Worm (Caenorhabditis elegans) whole organism, L4 larva: ENCODE measurements around the gene lron-13.

Experiments used
- F44E2.7 ChIP-seq: fragments of 200-800 bp; sonication (Bioruptor generic); IDR thresholded peaks from 2 replicates; pipeline ENCODE4 v2.1.2; 2022; ENCODE audit warnings: missing genetic modification characterization, missing compliant biosample characterization
- F49E8.2 ChIP-seq: sonication (generic microtip); optimal IDR thresholded peaks from 2 replicates; lab custom pipeline; 2016; ENCODE audit warnings: missing compliant biosample characterization, mild to moderate bottlenecking, missing genetic modification characterization, borderline replicate concordance
- Y105C5A.15 ChIP-seq: fragments of 200-800 bp; sonication (Bioruptor generic); IDR thresholded peaks from 2 replicates; pipeline ENCODE4 v1.3.6; 2022; ENCODE audit warnings: missing genetic modification characterization, missing compliant biosample characterization
- Y5F2A.4 ChIP-seq: fragments of 200-800 bp; sonication (Bioruptor generic); optimal IDR thresholded peaks from 2 replicates; lab custom pipeline; 2018; ENCODE audit warnings: mild to moderate bottlenecking, missing genetic modification characterization, missing compliant biosample characterization
- ZK337.2 ChIP-seq: fragments of 200-800 bp; sonication (Bioruptor generic); IDR thresholded peaks from 2 replicates; pipeline ENCODE4 v1.3.6; 2022; ENCODE audit warnings: missing genetic modification reagents, missing genetic modification characterization, missing compliant biosample characterization
- aly-2 ChIP-seq: sonication (generic microtip); optimal IDR thresholded peaks from 2 replicates; lab custom pipeline; 2018; ENCODE audit warnings: missing biosample characterization, missing genetic modification characterization
- arid-1 ChIP-seq: fragments of 200-800 bp; sonication (Bioruptor generic); conservative IDR thresholded peaks from 2 replicates; pipeline ENCODE4 v1.3.6; 2022; ENCODE audit warnings: missing genetic modification reagents, missing genetic modification characterization, missing compliant biosample characterization
- ceh-28 ChIP-seq: fragments of 150-350 bp; optimal IDR thresholded peaks from 2 replicates; lab custom pipeline; 2014; ENCODE audit warnings: missing biosample characterization, missing genetic modification reagents, missing genetic modification characterization
- ceh-44 ChIP-seq: fragments of 200-800 bp; sonication (Bioruptor generic); IDR thresholded peaks from 2 replicates; pipeline ENCODE4 v1.3.6; 2022; ENCODE audit warnings: missing genetic modification reagents, missing genetic modification characterization, missing compliant biosample characterization
- ceh-62 ChIP-seq: sonication (generic microtip); optimal IDR thresholded peaks from 2 replicates; lab custom pipeline; 2017; ENCODE audit warnings: missing biosample characterization, missing genetic modification characterization
- ceh-82 ChIP-seq: sonication (generic microtip); optimal IDR thresholded peaks from 2 replicates; lab custom pipeline; 2017; ENCODE audit warnings: missing biosample characterization, missing genetic modification characterization
- ces-1 ChIP-seq: fragments of 150-350 bp; sonication (generic microtip); optimal IDR thresholded peaks from 4 replicates; lab custom pipeline; 2014; ENCODE audit warnings: missing biosample characterization, missing genetic modification reagents, missing genetic modification characterization
- cey-2 ChIP-seq: sonication (generic microtip); optimal IDR thresholded peaks from 3 replicates; lab custom pipeline; 2017; ENCODE audit warnings: missing genetic modification characterization, mild to moderate bottlenecking, missing compliant biosample characterization, antibody characterized with exemption, borderline replicate concordance; ENCODE audit not compliant: insufficient read depth
- ctbp-1 ChIP-seq: fragments of 200-800 bp; sonication (Bioruptor generic); IDR thresholded peaks from 2 replicates; pipeline ENCODE4 v1.3.6; 2022; ENCODE audit warnings: missing genetic modification reagents, missing genetic modification characterization, missing compliant biosample characterization
- dmd-6 ChIP-seq: fragments of 200-800 bp; sonication (Bioruptor generic); IDR thresholded peaks from 2 replicates; pipeline ENCODE4 v1.3.6; 2022; ENCODE audit warnings: missing genetic modification reagents, missing genetic modification characterization, missing compliant biosample characterization
- duxl-1 ChIP-seq: sonication (generic microtip); optimal IDR thresholded peaks from 2 replicates; lab custom pipeline; 2016; ENCODE audit warnings: mild to moderate bottlenecking, missing genetic modification characterization, moderate library complexity, missing compliant biosample characterization; ENCODE audit not compliant: poor library complexity
- fkh-10 ChIP-seq: fragments of 150-350 bp; optimal IDR thresholded peaks from 2 replicates; lab custom pipeline; 2014; ENCODE audit warnings: missing biosample characterization, missing genetic modification reagents, missing genetic modification characterization
- fos-1 ChIP-seq: fragments of 150-350 bp; optimal IDR thresholded peaks from 2 replicates; lab custom pipeline; 2014; ENCODE audit warnings: missing biosample characterization, missing genetic modification characterization
- gei-8 ChIP-seq: fragments of 200-800 bp; sonication (Bioruptor generic); optimal IDR thresholded peaks from 2 replicates; lab custom pipeline; 2018; ENCODE audit warnings: mild to moderate bottlenecking, missing genetic modification characterization, missing compliant biosample characterization
- hlh-11 ChIP-seq: fragments of 200-800 bp; sonication (Bioruptor generic); optimal IDR thresholded peaks from 2 replicates; lab custom pipeline; 2018; ENCODE audit warnings: mild to moderate bottlenecking, missing genetic modification characterization, missing compliant biosample characterization
- hlh-30 ChIP-seq: sonication (generic microtip); optimal IDR thresholded peaks from 2 replicates; lab custom pipeline; 2017; ENCODE audit warnings: antibody characterized with exemption, mild to moderate bottlenecking, missing genetic modification characterization, missing compliant biosample characterization; ENCODE audit not compliant: insufficient read depth
- jun-1 ChIP-seq: fragments of 150-350 bp; optimal IDR thresholded peaks from 2 replicates; lab custom pipeline; 2014; ENCODE audit warnings: missing biosample characterization, missing genetic modification reagents, missing genetic modification characterization
- lim-7 ChIP-seq: fragments of 200-800 bp; sonication (Bioruptor generic); IDR thresholded peaks from 2 replicates; pipeline ENCODE4 v1.3.6; 2022; ENCODE audit warnings: missing genetic modification characterization, missing compliant biosample characterization
- lin-13 ChIP-seq: fragments of 150-350 bp; optimal IDR thresholded peaks from 2 replicates; lab custom pipeline; 2014; ENCODE audit warnings: missing biosample characterization, missing genetic modification reagents, missing genetic modification characterization
- lin-15B ChIP-seq: fragments of 150-350 bp; sonication (generic microtip); optimal IDR thresholded peaks from 3 replicates; lab custom pipeline; 2014; ENCODE audit warnings: missing biosample characterization, missing genetic modification characterization
- lin-29 ChIP-seq: fragments of 200-800 bp; sonication (Bioruptor generic); IDR thresholded peaks from 2 replicates; pipeline ENCODE4 v1.3.6; 2022; ENCODE audit warnings: missing genetic modification reagents, missing genetic modification characterization, missing compliant biosample characterization
- lin-38 ChIP-seq: fragments of 200-800 bp; sonication (Bioruptor generic); IDR thresholded peaks from 2 replicates; pipeline ENCODE4 v1.3.6; 2022; ENCODE audit warnings: missing genetic modification reagents, missing genetic modification characterization, missing compliant biosample characterization
- lin-39 ChIP-seq: fragments of 150-350 bp; optimal IDR thresholded peaks from 2 replicates; lab custom pipeline; 2014; ENCODE audit warnings: missing biosample characterization, missing genetic modification reagents, missing genetic modification characterization
- lir-3 ChIP-seq: sonication (generic microtip); optimal IDR thresholded peaks from 2 replicates; lab custom pipeline; 2016; ENCODE audit warnings: mild to moderate bottlenecking, missing genetic modification characterization, missing compliant biosample characterization
- lsy-2 ChIP-seq, 2 experiments: fragments of 150-350 bp in 1 of 2; sonication (generic microtip) in 1 of 2; optimal IDR thresholded peaks; 2 replicates each; lab custom pipeline; 2014 to 2017; ENCODE audit warnings: missing biosample characterization in 2 of 2, missing genetic modification characterization in 2 of 2
- mep-1 ChIP-seq: fragments of 150-350 bp; sonication (generic microtip); optimal IDR thresholded peaks from 3 replicates; lab custom pipeline; 2014; ENCODE audit warnings: missing biosample characterization, missing genetic modification characterization
- mxl-2 ChIP-seq: fragments of 200-800 bp; sonication (Bioruptor generic); conservative IDR thresholded peaks from 2 replicates; pipeline ENCODE4 v1.3.6; 2022; ENCODE audit warnings: missing genetic modification reagents, missing genetic modification characterization, missing compliant biosample characterization
- nhr-10 ChIP-seq: fragments of 150-350 bp; optimal IDR thresholded peaks from 2 replicates; lab custom pipeline; 2014; ENCODE audit warnings: missing biosample characterization, missing genetic modification characterization
- nhr-102 ChIP-seq: sonication (generic microtip); optimal IDR thresholded peaks from 2 replicates; lab custom pipeline; 2016; ENCODE audit warnings: mild to moderate bottlenecking, missing genetic modification characterization, moderate library complexity, missing compliant biosample characterization
- nhr-111 ChIP-seq: fragments of 200-800 bp; sonication (Bioruptor generic); optimal IDR thresholded peaks from 2 replicates; lab custom pipeline; 2018; ENCODE audit warnings: mild to moderate bottlenecking, missing genetic modification characterization, missing compliant biosample characterization
- nhr-25 ChIP-seq: sonication (generic microtip); optimal IDR thresholded peaks from 2 replicates; lab custom pipeline; 2017; ENCODE audit warnings: missing genetic modification characterization, mild to moderate bottlenecking, missing compliant biosample characterization, antibody characterized with exemption, moderate library complexity, borderline replicate concordance; ENCODE audit not compliant: insufficient read depth
- nhr-28 ChIP-seq: fragments of 150-350 bp; optimal IDR thresholded peaks from 2 replicates; lab custom pipeline; 2014; ENCODE audit warnings: missing biosample characterization, missing genetic modification characterization
- nhr-41 ChIP-seq: fragments of 200-800 bp; sonication (Bioruptor generic); IDR thresholded peaks from 2 replicates; pipeline ENCODE4 v1.3.6; 2022; ENCODE audit warnings: missing genetic modification reagents, missing genetic modification characterization, missing compliant biosample characterization
- nhr-77 ChIP-seq: fragments of 150-350 bp; optimal IDR thresholded peaks from 2 replicates; lab custom pipeline; 2014; ENCODE audit warnings: missing biosample characterization, missing genetic modification characterization
- pqm-1 ChIP-seq: sonication (generic microtip); optimal IDR thresholded peaks from 2 replicates; lab custom pipeline; 2017; ENCODE audit warnings: missing biosample characterization, missing genetic modification characterization
- sdz-12 ChIP-seq: fragments of 200-800 bp; sonication (Bioruptor generic); optimal IDR thresholded peaks from 2 replicates; lab custom pipeline; 2018; ENCODE audit warnings: mild to moderate bottlenecking, missing genetic modification characterization, missing compliant biosample characterization
- skn-1 ChIP-seq: fragments of 150-350 bp; optimal IDR thresholded peaks from 2 replicates; lab custom pipeline; 2014; ENCODE audit warnings: missing biosample characterization, missing genetic modification characterization
- snpc-1.2 ChIP-seq: fragments of 200-800 bp; sonication (Bioruptor generic); IDR thresholded peaks from 2 replicates; pipeline ENCODE4 v1.3.6; 2022; ENCODE audit warnings: missing genetic modification reagents, missing genetic modification characterization, missing compliant biosample characterization
- spr-1 ChIP-seq: sonication (generic microtip); optimal IDR thresholded peaks from 2 replicates; lab custom pipeline; 2016; ENCODE audit warnings: mild to moderate bottlenecking, missing genetic modification characterization, missing compliant biosample characterization
- spr-3 ChIP-seq: fragments of 200-800 bp; sonication (Bioruptor generic); optimal IDR thresholded peaks from 2 replicates; lab custom pipeline; 2018; ENCODE audit warnings: mild to moderate bottlenecking, missing genetic modification characterization, missing compliant biosample characterization
- tag-97 ChIP-seq: fragments of 200-800 bp; sonication (Bioruptor generic); IDR thresholded peaks from 2 replicates; pipeline ENCODE4 v1.3.6; 2022; ENCODE audit warnings: missing genetic modification characterization, missing compliant biosample characterization
- tra-1 ChIP-seq: fragments of 200-800 bp; sonication (Bioruptor generic); IDR thresholded peaks from 2 replicates; pipeline ENCODE4 v1.3.6; 2022; ENCODE audit warnings: missing genetic modification reagents, missing genetic modification characterization, missing compliant biosample characterization
- zip-2 ChIP-seq: fragments of 150-350 bp; optimal IDR thresholded peaks from 2 replicates; lab custom pipeline; 2014; ENCODE audit warnings: missing biosample characterization, missing genetic modification characterization
- ztf-11 ChIP-seq: fragments of 150-350 bp; optimal IDR thresholded peaks from 2 replicates; lab custom pipeline; 2014; ENCODE audit warnings: missing biosample characterization, missing genetic modification characterization

Gene lron-13

DNA sequence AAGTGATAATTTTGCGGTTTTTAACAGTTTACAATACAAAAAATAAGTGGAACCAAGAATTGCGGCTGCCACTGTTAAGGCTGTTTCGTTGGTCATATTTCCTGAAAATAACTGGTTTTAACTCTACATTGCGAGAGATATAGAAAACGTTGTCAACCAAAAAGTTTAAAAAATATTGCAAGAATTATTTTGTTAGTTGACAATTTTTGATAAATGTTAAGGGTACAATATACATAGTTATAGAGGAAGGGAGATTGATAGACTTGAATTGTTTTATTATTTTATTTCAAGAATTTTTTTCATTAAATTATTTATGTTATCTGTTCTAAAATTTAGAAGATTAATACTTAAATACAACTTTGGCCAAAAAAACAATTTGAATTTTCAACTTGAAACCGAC is 16.2 kb downstream of the lron-13 start, which contains the start of gene acs-5:
TSS of gene acs-5 (minus strand) at position 101 of the 400 bp plus-strand sequence.
- TF ChIP-seq ztf-11 (tag; lab: Kevin White, UChicago): no peak
- no peak for TF ChIP-seq nhr-41 (GFP tag; lab: Robert Waterston, UW)
- no peak for TF ChIP-seq lin-13 (GFP tag; lab: Kevin White, UChicago)
- no peak for TF ChIP-seq lir-3 (tag; lab: Kevin White, UChicago)
- TF ChIP-seq Y5F2A.4: no peak
- no peak for TF ChIP-seq hlh-30 (tag; lab: Kevin White, UChicago)
- TF ChIP-seq nhr-102: no peak
- TF ChIP-seq nhr-28 (tag; lab: Kevin White, UChicago): no peak
- no peak for TF ChIP-seq snpc-1.2 (GFP tag; lab: Robert Waterston, UW)
- TF ChIP-seq ceh-82 (tag; lab: Kevin White, UChicago): no peak
- no peak for TF ChIP-seq arid-1
- no peak for TF ChIP-seq sdz-12 (GFP tag; lab: Kevin White, UChicago)
- no peak for TF ChIP-seq fkh-10 (GFP tag; lab: Kevin White, UChicago)
- no peak for TF ChIP-seq nhr-111 (GFP tag; lab: Kevin White, UChicago)
- no peak for TF ChIP-seq nhr-10 (tag; lab: Kevin White, UChicago)
- no peak for TF ChIP-seq ceh-28 (tag; lab: Kevin White, UChicago)
- no peak for TF ChIP-seq lsy-2 (tag; optimal IDR thresholded peaks at IDR 0.05; lab: Kevin White, UChicago)
- no peak for TF ChIP-seq ctbp-1 (GFP tag; lab: Robert Waterston, UW)
- no peak for TF ChIP-seq hlh-11
- no peak for TF ChIP-seq F49E8.2

DNA sequence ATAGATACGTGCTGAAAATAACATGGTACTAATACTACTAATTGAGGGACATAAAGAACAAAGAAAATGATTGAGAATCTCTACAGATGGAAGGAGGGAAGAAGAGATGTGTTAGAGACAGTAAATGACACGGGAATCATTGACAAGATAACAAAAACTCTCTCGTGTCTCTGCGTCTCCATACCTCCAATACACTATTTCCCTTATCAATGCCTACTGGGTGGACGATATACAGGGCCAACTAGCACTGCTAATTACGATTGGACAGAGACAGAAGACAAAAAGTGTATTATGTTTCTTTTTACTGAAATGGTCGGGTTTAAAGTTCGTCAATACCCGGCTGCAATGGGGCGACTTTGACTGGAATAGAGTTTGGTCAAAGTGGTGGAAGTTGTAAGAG is 17.4 kb downstream of the lron-13 start:
- peak; percentile 36 for TF ChIP-seq spr-3 (GFP tag; lab: Kevin White, UChicago)
- TF ChIP-seq ces-1 (GFP tag; lab: Kevin White, UChicago): no peak
- TF ChIP-seq nhr-10 (tag; lab: Kevin White, UChicago): no peak
- no peak for TF ChIP-seq ceh-82 (tag; lab: Kevin White, UChicago)
- no peak for TF ChIP-seq aly-2 (tag; lab: Kevin White, UChicago)
- no peak for TF ChIP-seq fos-1
- no peak for TF ChIP-seq skn-1
- TF ChIP-seq tag-97 (GFP tag; lab: Robert Waterston, UW): no peak
- peak; percentile 24 for TF ChIP-seq nhr-25 (tag; lab: Kevin White, UChicago)
- TF ChIP-seq F44E2.7: no peak
- TF ChIP-seq tra-1: peak; percentile 68; the same call in 1 of the 2 replicates
- TF ChIP-seq ceh-44: no peak
- peak; percentile 29 for TF ChIP-seq mep-1 (tag; lab: Kevin White, UChicago)
- TF ChIP-seq ceh-62 (tag; lab: Kevin White, UChicago): no peak
- peak; percentile 5 for TF ChIP-seq gei-8 (GFP tag; lab: Kevin White, UChicago)
- no peak for TF ChIP-seq lin-29
- TF ChIP-seq lsy-2 (tag; optimal IDR thresholded peaks at IDR 0.05; lab: Kevin White, UChicago): peak in 1 of 2 experiments; percentile 22
- TF ChIP-seq lin-38: no peak
- TF ChIP-seq spr-1 (tag; lab: Kevin White, UChicago): no peak
- no peak for TF ChIP-seq lin-13 (GFP tag; lab: Kevin White, UChicago)
- TF ChIP-seq jun-1 (tag; lab: Kevin White, UChicago): no peak
- TF ChIP-seq mxl-2 (GFP tag; lab: Robert Waterston, UW): no peak
- TF ChIP-seq duxl-1: no peak
- no peak for TF ChIP-seq lim-7
- peak; percentile 82 for TF ChIP-seq dmd-6 (GFP tag; lab: Robert Waterston, UW)
- no peak for TF ChIP-seq F49E8.2
- TF ChIP-seq Y105C5A.15: no peak
- TF ChIP-seq hlh-11: peak; percentile 89
- no peak for TF ChIP-seq lir-3 (tag; lab: Kevin White, UChicago)
- TF ChIP-seq zip-2 (tag; lab: Kevin White, UChicago): no peak
- no peak for TF ChIP-seq nhr-102
- TF ChIP-seq lin-15B (tag; lab: Kevin White, UChicago): no peak
- TF ChIP-seq cey-2 (tag; lab: Kevin White, UChicago): peak; percentile 15
- TF ChIP-seq ZK337.2: no peak
- TF ChIP-seq pqm-1: peak; percentile 96
- peak; percentile 76 for TF ChIP-seq nhr-77 (tag; lab: Kevin White, UChicago)
- peak; percentile 16 for TF ChIP-seq hlh-30 (tag; lab: Kevin White, UChicago)
- TF ChIP-seq lin-39 (tag; lab: Kevin White, UChicago): no peak
